Worm (Caenorhabditis elegans): ENCODE data around the gene F26D2.14.

DNA sequence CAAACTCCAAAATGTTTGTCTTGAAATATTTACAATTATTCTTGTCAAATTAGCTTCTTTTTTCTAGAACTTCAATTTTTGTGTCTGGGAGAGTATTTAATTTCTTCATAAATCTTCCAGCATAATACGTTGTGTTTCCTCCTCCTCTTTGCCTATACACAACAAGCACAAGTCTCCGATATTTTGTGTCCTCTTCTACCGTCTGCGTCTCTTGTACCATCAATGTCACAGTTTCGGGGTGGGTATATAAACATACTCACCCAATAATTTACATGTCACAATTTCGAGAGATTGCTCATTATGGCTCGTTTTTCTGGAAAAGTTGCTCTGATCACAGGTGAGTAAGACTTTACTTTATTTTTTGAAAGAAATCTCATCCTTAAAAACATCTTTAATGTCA lies 1.9 kb downstream of the F26D2.14 start, which contains the start of gene F26D2.15:
- TF ChIP-seq unc-39 (tag; optimal IDR thresholded peaks at IDR 0.05): no peak
- TF ChIP-seq ceh-9 (tag; optimal IDR thresholded peaks at IDR 0.05): no peak
- no peak for TF ChIP-seq nhr-77 (tag; optimal IDR thresholded peaks at IDR 0.05)
- no peak for TF ChIP-seq nhr-12 (tag; optimal IDR thresholded peaks at IDR 0.05)
- no peak for TF ChIP-seq nhr-67 (tag; optimal IDR thresholded peaks at IDR 0.05)
- TF ChIP-seq mdl-1 (tag; optimal IDR thresholded peaks at IDR 0.05): no peak
- TF ChIP-seq skn-1 (tag; optimal IDR thresholded peaks at IDR 0.05): no peak
- TF ChIP-seq nhr-237 (tag; optimal IDR thresholded peaks at IDR 0.05): no peak
- no peak for TF ChIP-seq pha-4 (tag; optimal IDR thresholded peaks at IDR 0.05)
- TF ChIP-seq jun-1 (tag; optimal IDR thresholded peaks at IDR 0.05): no peak
- TF ChIP-seq unc-62 (GFP tag; optimal IDR thresholded peaks at IDR 0.05): no peak
- no peak for TF ChIP-seq elt-3 (tag; optimal IDR thresholded peaks at IDR 0.05)
- TF ChIP-seq nhr-11 (tag; optimal IDR thresholded peaks at IDR 0.05): no peak
- TF ChIP-seq R02D3.7 (tag; optimal IDR thresholded peaks at IDR 0.05): no peak
